Worm (Caenorhabditis elegans) whole organism, L1 larva: ENCODE results near the gene gop-3.

Experiments
- C04F5.9 ChIP-seq: sonication (generic microtip); optimal IDR thresholded peaks from 2 replicates; lab custom pipeline; 2016; ENCODE audit warnings: missing genetic modification characterization, missing compliant biosample characterization
- alr-1 ChIP-seq: fragments of 200-800 bp; sonication (Bioruptor generic); optimal IDR thresholded peaks from 2 replicates; lab custom pipeline; 2018; ENCODE audit warnings: borderline replicate concordance, mild to moderate bottlenecking, missing genetic modification characterization, missing compliant biosample characterization
- ama-1 ChIP-seq: fragments of 150-350 bp; optimal IDR thresholded peaks from 2 replicates; lab custom pipeline; 2014
- blmp-1 ChIP-seq: fragments of 150-350 bp; optimal IDR thresholded peaks from 2 replicates; lab custom pipeline; 2014; ENCODE audit warnings: missing biosample characterization, missing genetic modification characterization
- ceh-63 ChIP-seq: fragments of 200-800 bp; sonication (Bioruptor generic); optimal IDR thresholded peaks from 2 replicates; lab custom pipeline; 2018; ENCODE audit warnings: mild to moderate bottlenecking, missing genetic modification characterization, missing compliant biosample characterization
- ceh-8 ChIP-seq: fragments of 200-800 bp; sonication (Bioruptor generic); optimal IDR thresholded peaks from 2 replicates; lab custom pipeline; 2018; ENCODE audit warnings: mild to moderate bottlenecking, missing genetic modification characterization, moderate library complexity, missing compliant biosample characterization
- ceh-88 ChIP-seq: fragments of 200-800 bp; sonication (Bioruptor generic); IDR thresholded peaks from 2 replicates; pipeline ENCODE4 v1.3.6; 2022; ENCODE audit warnings: missing genetic modification characterization, missing compliant biosample characterization
- dpl-1 ChIP-seq, 3 experiments: fragments of 150-350 bp in 2 of 3; sonication (generic microtip) in 1 of 3; optimal IDR thresholded peaks; 2 replicates each; lab custom pipeline; 2014 to 2017; ENCODE audit warnings: missing biosample characterization in 3 of 3, missing genetic modification characterization in 3 of 3, missing genetic modification reagents in 3 of 3
- dsc-1 ChIP-seq: sonication (generic microtip); optimal IDR thresholded peaks from 2 replicates; lab custom pipeline; 2016; ENCODE audit warnings: mild to moderate bottlenecking, missing genetic modification characterization, missing compliant biosample characterization
- efl-1 ChIP-seq, 4 experiments: fragments of 150-350 bp; optimal IDR thresholded peaks in 3 of 4; peaks in 1 of 4; 1 replicate in 1 of 4; 2 replicates in 3 of 4; lab custom pipeline; 2014; ENCODE audit warnings: missing biosample characterization in 2 of 4, missing genetic modification characterization in 2 of 4, missing genetic modification reagents in 2 of 4
- elt-3 ChIP-seq, 6 experiments: fragments of 150-350 bp in 1 of 6; sonication (generic microtip); optimal IDR thresholded peaks; 2 replicates each; lab custom pipeline; 2017 to 2018; ENCODE audit warnings: missing biosample characterization in 6 of 6, missing genetic modification characterization in 6 of 6, inconsistent platforms in 1 of 6
- fkh-8 ChIP-seq: sonication (generic microtip); optimal IDR thresholded peaks from 2 replicates; lab custom pipeline; 2016; ENCODE audit warnings: mild to moderate bottlenecking, missing genetic modification characterization, missing compliant biosample characterization
- hlh-4 ChIP-seq: sonication (generic microtip); optimal IDR thresholded peaks from 2 replicates; lab custom pipeline; 2016; ENCODE audit warnings: mild to moderate bottlenecking, missing genetic modification characterization, missing compliant biosample characterization
- lin-13 ChIP-seq: fragments of 150-350 bp; optimal IDR thresholded peaks from 2 replicates; lab custom pipeline; 2014; ENCODE audit warnings: missing biosample characterization, missing genetic modification reagents, missing genetic modification characterization
- lin-35 ChIP-seq, 2 experiments: fragments of 150-350 bp; optimal IDR thresholded peaks; 2 replicates each; lab custom pipeline; 2014; ENCODE audit warnings: missing biosample characterization in 2 of 2, missing genetic modification characterization in 2 of 2, missing genetic modification reagents in 2 of 2
- lin-39 ChIP-seq: fragments of 150-350 bp; optimal IDR thresholded peaks from 2 replicates; lab custom pipeline; 2014; ENCODE audit warnings: missing biosample characterization, missing genetic modification reagents, missing genetic modification characterization
- lir-3 ChIP-seq: sonication (generic microtip); optimal IDR thresholded peaks from 2 replicates; lab custom pipeline; 2016; ENCODE audit warnings: mild to moderate bottlenecking, missing genetic modification characterization, moderate library complexity, missing compliant biosample characterization; ENCODE audit not compliant: poor library complexity
- lsy-2 ChIP-seq, 2 experiments: fragments of 150-350 bp; optimal IDR thresholded peaks; 2 replicates each; lab custom pipeline; 2014; ENCODE audit warnings: missing biosample characterization in 2 of 2, missing genetic modification characterization in 2 of 2
- nhr-20 ChIP-seq: sonication (generic microtip); optimal IDR thresholded peaks from 2 replicates; lab custom pipeline; 2016; ENCODE audit warnings: mild to moderate bottlenecking, missing genetic modification characterization, missing compliant biosample characterization
- nhr-84 ChIP-seq: sonication (generic microtip); optimal IDR thresholded peaks from 2 replicates; lab custom pipeline; 2017; ENCODE audit warnings: missing biosample characterization, missing genetic modification characterization
- nhr-85 ChIP-seq: sonication (generic microtip); peaks from one replicate; lab custom pipeline; 2016; ENCODE audit warnings: missing genetic modification characterization, inconsistent platforms, missing compliant biosample characterization
- nhr-90 ChIP-seq: sonication (generic microtip); optimal IDR thresholded peaks from 2 replicates; lab custom pipeline; 2016; ENCODE audit warnings: mild to moderate bottlenecking, missing genetic modification characterization, missing compliant biosample characterization; ENCODE audit not compliant: poor library complexity
- pag-3 ChIP-seq: sonication (generic microtip); optimal IDR thresholded peaks from 2 replicates; lab custom pipeline; 2017; ENCODE audit warnings: missing genetic modification characterization, mild to moderate bottlenecking, missing compliant biosample characterization, antibody characterized with exemption, borderline replicate concordance; ENCODE audit not compliant: insufficient read depth
- pax-3 ChIP-seq: fragments of 200-800 bp; sonication (Bioruptor generic); optimal IDR thresholded peaks from 2 replicates; lab custom pipeline; 2018; ENCODE audit warnings: mild to moderate bottlenecking, missing genetic modification characterization, moderate library complexity, missing compliant biosample characterization
- pqm-1 ChIP-seq: sonication (generic microtip); optimal IDR thresholded peaks from 3 replicates; lab custom pipeline; 2017; ENCODE audit warnings: missing biosample characterization, missing genetic modification characterization
- rnt-1 ChIP-seq: sonication (generic microtip); optimal IDR thresholded peaks from 2 replicates; lab custom pipeline; 2016; ENCODE audit warnings: mild to moderate bottlenecking, missing genetic modification characterization, moderate library complexity, missing compliant biosample characterization
- snpc-4 ChIP-seq: fragments of 150-350 bp; optimal IDR thresholded peaks from 2 replicates; lab custom pipeline; 2014; ENCODE audit warnings: missing biosample characterization, missing genetic modification characterization
- snu-23 ChIP-seq: sonication (generic microtip); optimal IDR thresholded peaks from 2 replicates; lab custom pipeline; 2016; ENCODE audit warnings: missing genetic modification characterization, missing compliant biosample characterization
- sptf-1 ChIP-seq: fragments of 150-350 bp; optimal IDR thresholded peaks from 2 replicates; lab custom pipeline; 2014; ENCODE audit warnings: missing biosample characterization, missing genetic modification characterization
- sup-37 ChIP-seq: fragments of 200-800 bp; sonication (Bioruptor generic); optimal IDR thresholded peaks from 2 replicates; lab custom pipeline; 2018; ENCODE audit warnings: mild to moderate bottlenecking, missing genetic modification characterization, missing compliant biosample characterization
- unc-130 ChIP-seq: fragments of 150-350 bp; optimal IDR thresholded peaks from 2 replicates; lab custom pipeline; 2017; ENCODE audit warnings: missing biosample characterization, missing genetic modification characterization, inconsistent platforms
- unc-62 ChIP-seq: fragments of 150-350 bp; optimal IDR thresholded peaks from 2 replicates; lab custom pipeline; 2014; ENCODE audit warnings: missing biosample characterization, missing genetic modification reagents, missing genetic modification characterization
- unc-86 ChIP-seq: sonication (generic microtip); optimal IDR thresholded peaks from 2 replicates; lab custom pipeline; 2016; ENCODE audit warnings: missing genetic modification characterization, missing compliant biosample characterization
- unc-98 ChIP-seq: fragments of 200-800 bp; sonication (Bioruptor generic); IDR thresholded peaks from 2 replicates; pipeline ENCODE4 v1.3.6; 2022; ENCODE audit warnings: missing genetic modification characterization, missing compliant biosample characterization
- zag-1 ChIP-seq: fragments of 150-350 bp; optimal IDR thresholded peaks from 2 replicates; lab custom pipeline; 2014; ENCODE audit warnings: missing biosample characterization, missing genetic modification characterization
- ztf-11 ChIP-seq, 2 experiments: sonication (generic microtip); optimal IDR thresholded peaks; 2 replicates each; lab custom pipeline; 2016 to 2017; ENCODE audit warnings: missing genetic modification characterization in 2 of 2, missing biosample characterization in 1 of 2, missing compliant biosample characterization in 1 of 2
- ztf-4 ChIP-seq: fragments of 150-350 bp; optimal IDR thresholded peaks from 2 replicates; lab custom pipeline; 2014; ENCODE audit warnings: missing biosample characterization, missing genetic modification characterization

The gop-3 gene

ce11 chrIII:5248706-5249105 is 11.8 kb upstream of the gop-3 start:
- TF ChIP-seq efl-1 (optimal IDR thresholded peaks at IDR 0.05; lab: Kevin White, UChicago) (no peak), efl-1 (GFP tag; optimal IDR thresholded peaks at IDR 0.05 in 1 of 2; lab: Kevin White, UChicago) (peak in 1 of 2 experiments; percentile 29), dsc-1 (tag; lab: Kevin White, UChicago) (peak; percentile 48), lin-39 (tag; lab: Kevin White, UChicago) (no peak)
- TF ChIP-seq, all 84 proteins: peak for 2

- peak in 1 of 3 experiments; percentile 14 for TF ChIP-seq dpl-1 (GFP tag; optimal IDR thresholded peaks at IDR 0.05; lab: Kevin White, UChicago)
- no peak for TF ChIP-seq sup-37
- TF ChIP-seq ceh-8, result no peak
- no peak for TF ChIP-seq ama-1 (lab: Kevin White, UChicago)
- TF ChIP-seq lin-35 (GFP tag; optimal IDR thresholded peaks at IDR 0.05; lab: Kevin White, UChicago), result peak; percentile 3 to 11
- TF ChIP-seq efl-1 (optimal IDR thresholded peaks at IDR 0.05; lab: Kevin White, UChicago), result no peak
- peak; percentile 2 to 81 for TF ChIP-seq efl-1 (GFP tag; optimal IDR thresholded peaks at IDR 0.05 in 1 of 2; lab: Kevin White, UChicago)
- TF ChIP-seq fkh-8 (tag; lab: Kevin White, UChicago), result no peak
- TF ChIP-seq ztf-11 (tag; optimal IDR thresholded peaks at IDR 0.05; lab: Kevin White, UChicago), result no peak
Measured at ce11 chrIII:5254108-5254507, 6.4 kb upstream of the gop-3 start, which contains the start of the genes sumv-1 and gop-1. TSS of gene sumv-1 (minus strand) at chrIII:5254187. TSS of gene gop-1 (plus strand) at chrIII:5254438.

- TF ChIP-seq lir-3 (tag; lab: Kevin White, UChicago) (no peak), nhr-84 (tag; lab: Kevin White, UChicago) (no peak), pax-3 (tag; lab: Kevin White, UChicago) (no peak), unc-130 (tag; lab: Kevin White, UChicago) (no peak), lin-13 (GFP tag; lab: Kevin White, UChicago) (no peak)
Measured at ce11 chrIII:5258918-5259317, 1.6 kb upstream of the gop-3 start, which contains the start of gene gop-2. TSS of gene gop-2 (plus strand) at chrIII:5259023.

- no peak for TF ChIP-seq unc-86 (tag; lab: Kevin White, UChicago)
- TF ChIP-seq lsy-2 (tag; optimal IDR thresholded peaks at IDR 0.05; lab: Kevin White, UChicago), result no peak
- no peak for TF ChIP-seq pag-3 (tag; lab: Kevin White, UChicago)
- no peak for TF ChIP-seq efl-1 (optimal IDR thresholded peaks at IDR 0.05; lab: Kevin White, UChicago)
- peak in 1 of 2 experiments; percentile 18 for TF ChIP-seq efl-1 (GFP tag; optimal IDR thresholded peaks at IDR 0.05 in 1 of 2; lab: Kevin White, UChicago)
- no peak for TF ChIP-seq zag-1 (tag; lab: Kevin White, UChicago)
Measured at ce11 chrIII:5263299-5263993, 3.0 kb downstream of the gop-3 start, which contains the start of the genes C34E10.9 and hap-1. TSS of gene C34E10.9 (minus strand) at chrIII:5263399. TSS of gene hap-1 (plus strand) at chrIII:5263943.

- TF ChIP-seq snu-23 (GFP tag; lab: Kevin White, UChicago), result no peak
Measured at ce11 chrIII:5264813-5265212, 4.3 kb downstream of the gop-3 start, which contains the start of gene gro-1. TSS of gene gro-1 (plus strand) at chrIII:5265113.

ce11 chrIII:5267217-5267906 is 6.9 kb downstream of the gop-3 start, which contains the start of gene ZC395.5:
TSS of gene ZC395.5 (plus strand) at chrIII:5267848.
- TF ChIP-seq unc-62 (GFP tag; lab: Kevin White, UChicago) (no peak), ztf-4 (tag; lab: Kevin White, UChicago) (no peak), C04F5.9 (tag; lab: Kevin White, UChicago) (no peak), unc-98 (GFP tag; lab: Robert Waterston, UW) (no peak), pqm-1 (tag; lab: Kevin White, UChicago) (no peak), blmp-1 (tag; lab: Kevin White, UChicago) (peak; percentile 16), nhr-90 (tag; lab: Kevin White, UChicago) (peak; percentile 14), snpc-4 (tag; lab: Kevin White, UChicago) (no peak), elt-3 (tag; optimal IDR thresholded peaks at IDR 0.05; lab: Kevin White, UChicago) (no peak), alr-1 (tag; lab: Kevin White, UChicago) (no peak), zag-1 (tag; lab: Kevin White, UChicago) (no peak), rnt-1 (tag; lab: Kevin White, UChicago) (no peak), sptf-1 (tag; lab: Kevin White, UChicago) (no peak), lin-35 (GFP tag; optimal IDR thresholded peaks at IDR 0.05; lab: Kevin White, UChicago) (peak in 1 of 2 experiments; percentile 34), hlh-4 (no peak), ceh-63 (GFP tag; lab: Kevin White, UChicago) (no peak), unc-130 (tag; lab: Kevin White, UChicago) (no peak), nhr-84 (tag; lab: Kevin White, UChicago) (no peak), efl-1 (optimal IDR thresholded peaks at IDR 0.05; lab: Kevin White, UChicago) (no peak), efl-1 (GFP tag; optimal IDR thresholded peaks at IDR 0.05 in 1 of 2; lab: Kevin White, UChicago) (peak in 1 of 2 experiments; percentile 52), nhr-85 (tag; lab: Kevin White, UChicago) (no peak), nhr-20 (tag; lab: Kevin White, UChicago) (peak; percentile 28), ceh-88 (GFP tag; lab: Robert Waterston, UW) (no peak)
